Worm (Caenorhabditis elegans): ENCODE data around the gene lbp-4.

Gene lbp-4

DNA sequence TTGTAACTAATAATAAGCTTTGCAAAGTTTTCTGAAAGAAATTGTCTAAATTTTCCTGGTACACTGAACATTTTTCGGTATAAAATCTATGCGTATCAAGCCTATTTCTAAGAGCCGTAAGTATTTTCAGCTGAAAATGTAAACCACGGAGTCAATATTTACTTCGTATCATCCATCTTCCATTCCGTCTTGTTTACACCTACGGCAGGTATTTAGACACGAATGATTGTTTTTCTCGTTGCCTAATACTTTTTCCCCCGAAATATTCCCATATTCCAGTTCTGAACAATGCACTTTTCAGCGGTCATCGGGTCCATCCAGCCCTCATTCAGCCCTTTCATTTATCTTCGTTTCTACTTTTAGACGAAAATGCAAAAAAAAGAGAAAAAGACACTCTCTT, 27.3 kb downstream of the lbp-4 start:
- TF ChIP-seq snpc-4 (GFP tag; optimal IDR thresholded peaks at IDR 0.05) (no peak), snpc-4 (tag; optimal IDR thresholded peaks at IDR 0.05) (no peak), Y95B8A.8 (GFP tag; IDR thresholded peaks at IDR 0.05) (no peak), unc-62 (GFP tag; optimal IDR thresholded peaks at IDR 0.05) (no peak), athp-1 (tag; optimal IDR thresholded peaks at IDR 0.05) (no peak), hlh-26 (GFP tag; conservative IDR thresholded peaks at IDR 0.05) (no peak), efl-1 (GFP tag; optimal IDR thresholded peaks at IDR 0.05) (no peak), repo-1 (tag; optimal IDR thresholded peaks at IDR 0.05) (no peak), ztf-26 (tag; optimal IDR thresholded peaks at IDR 0.05) (no peak), Y56A3A.18 (GFP tag; IDR thresholded peaks at IDR 0.05) (no peak), ztf-3 (GFP tag; optimal IDR thresholded peaks at IDR 0.05) (no peak), B0261.1 (tag; optimal IDR thresholded peaks at IDR 0.05) (no peak), aptf-2 (GFP tag; conservative IDR thresholded peaks at IDR 0.05) (no peak), ZK185.1 (tag; optimal IDR thresholded peaks at IDR 0.05; ENCODE audit: poor library complexity, severe bottlenecking) (no peak), snpc-1.3 (tag; optimal IDR thresholded peaks at IDR 0.05; ENCODE audit: insufficient read depth) (no peak), pbrm-1 (GFP tag; IDR thresholded peaks at IDR 0.05) (no peak), fkh-3 (tag; optimal IDR thresholded peaks at IDR 0.05) (no peak), unc-130 (GFP tag; optimal IDR thresholded peaks at IDR 0.05) (no peak), ceh-58 (GFP tag; IDR thresholded peaks at IDR 0.05) (no peak)

ce11 chrV:7848251-7848650, 27.9 kb downstream of the lbp-4 start:
- peak; percentile 24; the same call in 1 of the 2 replicates for TF ChIP-seq mcd-1 (GFP tag; IDR thresholded peaks at IDR 0.05)
- TF ChIP-seq let-607 (tag; optimal IDR thresholded peaks at IDR 0.05) = no peak
- TF ChIP-seq ztf-28 (GFP tag; IDR thresholded peaks at IDR 0.05) = no peak
- TF ChIP-seq snpc-4 (GFP tag; optimal IDR thresholded peaks at IDR 0.05) = no peak
- peak in 1 of 4 experiments; percentile 8 for TF ChIP-seq snpc-4 (tag; optimal IDR thresholded peaks at IDR 0.05)
- peak; percentile 49 for TF ChIP-seq nhr-80 (tag; optimal IDR thresholded peaks at IDR 0.05)
- no peak for TF ChIP-seq ztf-3 (GFP tag; optimal IDR thresholded peaks at IDR 0.05)
- peak; percentile 57; the same call in 1 of the 2 replicates for TF ChIP-seq egrh-3 (GFP tag; IDR thresholded peaks at IDR 0.05)
- no peak for TF ChIP-seq Y53G8AR.9 (GFP tag; conservative IDR thresholded peaks at IDR 0.05)
- no peak for TF ChIP-seq C17E4.6 (GFP tag; IDR thresholded peaks at IDR 0.05)
- TF ChIP-seq zfh-2 (GFP tag; conservative IDR thresholded peaks at IDR 0.05) = peak; percentile 90
- no peak for TF ChIP-seq nfya-1 (tag; optimal IDR thresholded peaks at IDR 0.05; ENCODE audit: borderline replicate concordance, insufficient read depth)
- peak; percentile 33 for TF ChIP-seq ceh-27 (GFP tag; optimal IDR thresholded peaks at IDR 0.05)
- TF ChIP-seq chd-7 (tag; optimal IDR thresholded peaks at IDR 0.05) = no peak
- peak; percentile 10 for TF ChIP-seq lin-40 (tag; optimal IDR thresholded peaks at IDR 0.05)
- TF ChIP-seq dox-1 (GFP tag; IDR thresholded peaks at IDR 0.05) = peak; percentile 50; the same call in 1 of the 2 replicates
- TF ChIP-seq ztf-26 (tag; optimal IDR thresholded peaks at IDR 0.05) = no peak
- TF ChIP-seq cebp-1 (GFP tag; IDR thresholded peaks at IDR 0.05) = no peak
- TF ChIP-seq cebp-1 (tag; optimal IDR thresholded peaks at IDR 0.05) = peak; percentile 65
- TF ChIP-seq rpc-1 (optimal IDR thresholded peaks at IDR 0.05) = no peak
- no peak for TF ChIP-seq rpc-1 (tag; optimal IDR thresholded peaks at IDR 0.05)
- peak; percentile 19 for TF ChIP-seq attf-5 (GFP tag; optimal IDR thresholded peaks at IDR 0.05)
- no peak for TF ChIP-seq nhr-27 (tag; optimal IDR thresholded peaks at IDR 0.05)
- TF ChIP-seq hmg-1.2 (GFP tag; IDR thresholded peaks at IDR 0.05) = peak; percentile 30; the same call in 1 of the 2 replicates
- TF ChIP-seq atf-7 (tag; optimal IDR thresholded peaks at IDR 0.05) = peak; percentile 2
- peak; percentile 10 for TF ChIP-seq mel-28 (tag; optimal IDR thresholded peaks at IDR 0.05; ENCODE audit: borderline replicate concordance)

Data from whole organism, young adult.